Worm (Caenorhabditis elegans): ENCODE data around the gene fbxb-62.
"Not testable (repeated sequence)": the region's sequence is repeated elsewhere in the genome, so short reads cannot be mapped to it uniquely, and the experiment has no call there.

fbxb-62 gene

ce11 chrV:19299262-19299661 is 2.6 kb downstream of the fbxb-62 start, which contains the start of gene F55C9.14:
Gene F55C9.14, plus strand, starts transcription at chrV:19299562.
- TF ChIP-seq W03F9.2 (tag; optimal IDR thresholded peaks at IDR 0.05) (no peak), him-1 (tag; optimal IDR thresholded peaks at IDR 0.05) (no peak), dao-5 (tag; optimal IDR thresholded peaks at IDR 0.05) (no peak)

ce11 chrV:19297510-19297909 is 4.3 kb downstream of the fbxb-62 start, which contains the start of gene fbxb-60:
Gene fbxb-60, plus strand, starts transcription at chrV:19297810.
- no peak for TF ChIP-seq him-1 (tag; optimal IDR thresholded peaks at IDR 0.05)
- no peak for TF ChIP-seq dao-5 (tag; optimal IDR thresholded peaks at IDR 0.05)
- no peak for TF ChIP-seq W03F9.2 (tag; optimal IDR thresholded peaks at IDR 0.05)

- TF ChIP-seq him-1 (tag; optimal IDR thresholded peaks at IDR 0.05) (no peak), W03F9.2 (tag; optimal IDR thresholded peaks at IDR 0.05) (no peak), dao-5 (tag; optimal IDR thresholded peaks at IDR 0.05) (no peak)
These were observed 5.1 kb downstream of the fbxb-62 start, which contains the start of gene F55C9.6 for ce11 chrV:19296723-19297122. Gene F55C9.6, minus strand, starts transcription at chrV:19296823.

- no peak for TF ChIP-seq dao-5 (tag; optimal IDR thresholded peaks at IDR 0.05)
- no peak for TF ChIP-seq W03F9.2 (tag; optimal IDR thresholded peaks at IDR 0.05)
- no peak for TF ChIP-seq him-1 (tag; optimal IDR thresholded peaks at IDR 0.05)
These were observed 8.8 kb downstream of the fbxb-62 start, which contains the start of gene F55C9.5 for ce11 chrV:19293025-19293424. Gene F55C9.5, minus strand, starts transcription at chrV:19293125.

- TF ChIP-seq W03F9.2 (tag; optimal IDR thresholded peaks at IDR 0.05) (no peak), dao-5 (tag; optimal IDR thresholded peaks at IDR 0.05) (no peak), him-1 (tag; optimal IDR thresholded peaks at IDR 0.05) (no peak)
These were observed 13.6 kb downstream of the fbxb-62 start, which contains the start of the genes F55C9.3 and fbxb-57 for ce11 chrV:19288073-19288805. Gene F55C9.3, minus strand, starts transcription at chrV:19288173. Gene fbxb-57, plus strand, starts transcription at chrV:19288755.

ce11 chrV:19285921-19286320 is 15.9 kb downstream of the fbxb-62 start:
- TF ChIP-seq dao-5 (tag; optimal IDR thresholded peaks at IDR 0.05) (no peak), him-1 (tag; optimal IDR thresholded peaks at IDR 0.05) (no peak)

- TF ChIP-seq W03F9.2 (tag; optimal IDR thresholded peaks at IDR 0.05) (no peak), him-1 (tag; optimal IDR thresholded peaks at IDR 0.05) (no peak), dao-5 (tag; optimal IDR thresholded peaks at IDR 0.05) (no peak)
These were observed 19.5 kb downstream of the fbxb-62 start, which contains the start of gene fbxb-117 for ce11 chrV:19282314-19282713. Gene fbxb-117, plus strand, starts transcription at chrV:19282614.

ce11 chrV:19279888-19280287 is 21.9 kb downstream of the fbxb-62 start, which contains the start of gene F21D9.8:
Gene F21D9.8, minus strand, starts transcription at chrV:19279988.
- TF ChIP-seq dao-5 (tag; optimal IDR thresholded peaks at IDR 0.05) (no peak), W03F9.2 (tag; optimal IDR thresholded peaks at IDR 0.05) (no peak), him-1 (tag; optimal IDR thresholded peaks at IDR 0.05) (no peak)

ce11 chrV:19278488-19278887 is 23.3 kb downstream of the fbxb-62 start:
- TF ChIP-seq him-1 (tag; optimal IDR thresholded peaks at IDR 0.05) (no peak), dao-5 (tag; optimal IDR thresholded peaks at IDR 0.05) (no peak), W03F9.2 (tag; optimal IDR thresholded peaks at IDR 0.05) (no peak)

ce11 chrV:19276354-19276753 is 25.5 kb downstream of the fbxb-62 start:
- TF ChIP-seq W03F9.2 (tag; optimal IDR thresholded peaks at IDR 0.05) (no peak), him-1 (tag; optimal IDR thresholded peaks at IDR 0.05) (no peak), dao-5 (tag; optimal IDR thresholded peaks at IDR 0.05) (no peak)

ce11 chrV:19264148-19264547 is 37.7 kb downstream of the fbxb-62 start, which contains the start of gene F21D9.1:
Gene F21D9.1, plus strand, starts transcription at chrV:19264448.
- not testable (repeated sequence) for TF ChIP-seq him-1, dao-5, W03F9.2 (tag; optimal IDR thresholded peaks at IDR 0.05)

ce11 chrV:19262349-19262748 is 39.5 kb downstream of the fbxb-62 start, which contains the start of gene F21D9.2:
Gene F21D9.2, minus strand, starts transcription at chrV:19262449.
- TF ChIP-seq dao-5 (tag; optimal IDR thresholded peaks at IDR 0.05) (no peak), W03F9.2 (tag; optimal IDR thresholded peaks at IDR 0.05) (no peak), him-1 (tag; optimal IDR thresholded peaks at IDR 0.05) (no peak)

- TF ChIP-seq him-1 (tag; optimal IDR thresholded peaks at IDR 0.05) (no peak), dao-5 (tag; optimal IDR thresholded peaks at IDR 0.05) (no peak), W03F9.2 (tag; optimal IDR thresholded peaks at IDR 0.05) (no peak)
These were observed 41.1 kb downstream of the fbxb-62 start for ce11 chrV:19260686-19261085.

ce11 chrV:19259403-19259802 is 42.4 kb downstream of the fbxb-62 start:
- no peak for TF ChIP-seq dao-5 (tag; optimal IDR thresholded peaks at IDR 0.05)

Data from whole organism, L4/young adult.